Worm (Caenorhabditis elegans) whole organism, L1 larva: ENCODE results near the gene vab-8.

ENCODE experiments used
- ama-1 ChIP-seq: fragments of 150-350 bp; optimal IDR thresholded peaks from 2 replicates; lab custom pipeline; 2014
- blmp-1 ChIP-seq: fragments of 150-350 bp; optimal IDR thresholded peaks from 2 replicates; lab custom pipeline; 2014; ENCODE audit warnings: missing biosample characterization, missing genetic modification characterization
- dpl-1 ChIP-seq, 3 experiments: fragments of 150-350 bp in 2 of 3; sonication (generic microtip) in 1 of 3; optimal IDR thresholded peaks; 2 replicates each; lab custom pipeline; 2014 to 2017; ENCODE audit warnings: missing biosample characterization in 3 of 3, missing genetic modification characterization in 3 of 3, missing genetic modification reagents in 3 of 3
- fkh-10 ChIP-seq: sonication (generic microtip); optimal IDR thresholded peaks from 2 replicates; lab custom pipeline; 2017; ENCODE audit warnings: missing biosample characterization, missing genetic modification reagents, missing genetic modification characterization
- jun-1 ChIP-seq: fragments of 150-350 bp; optimal IDR thresholded peaks from 2 replicates; lab custom pipeline; 2014; ENCODE audit warnings: missing biosample characterization, missing genetic modification reagents, missing genetic modification characterization
- nhr-90 ChIP-seq: sonication (generic microtip); optimal IDR thresholded peaks from 2 replicates; lab custom pipeline; 2016; ENCODE audit warnings: mild to moderate bottlenecking, missing genetic modification characterization, missing compliant biosample characterization; ENCODE audit not compliant: poor library complexity
- skn-1 ChIP-seq: fragments of 150-350 bp; optimal IDR thresholded peaks from 2 replicates; lab custom pipeline; 2014; ENCODE audit warnings: missing biosample characterization, missing genetic modification characterization
- snpc-4 ChIP-seq: fragments of 150-350 bp; optimal IDR thresholded peaks from 2 replicates; lab custom pipeline; 2014; ENCODE audit warnings: missing biosample characterization, missing genetic modification characterization
- sup-37 ChIP-seq: fragments of 200-800 bp; sonication (Bioruptor generic); optimal IDR thresholded peaks from 2 replicates; lab custom pipeline; 2018; ENCODE audit warnings: mild to moderate bottlenecking, missing genetic modification characterization, missing compliant biosample characterization

- no peak for TF ChIP-seq jun-1
- TF ChIP-seq dpl-1 (GFP tag; optimal IDR thresholded peaks at IDR 0.05; lab: Kevin White, UChicago) = no peak
- no peak for TF ChIP-seq fkh-10 (GFP tag; lab: Kevin White, UChicago)
- TF ChIP-seq nhr-90 (tag; lab: Kevin White, UChicago) = no peak
- no peak for TF ChIP-seq ama-1 (lab: Kevin White, UChicago)
- no peak for TF ChIP-seq blmp-1 (tag; lab: Kevin White, UChicago)
- no peak for TF ChIP-seq skn-1 (tag; lab: Kevin White, UChicago)
- no peak for TF ChIP-seq snpc-4
- no peak for TF ChIP-seq sup-37 (GFP tag; lab: Kevin White, UChicago)
Observed at ce11 chrV:12179338-12179737, 33.8 kb upstream of the vab-8 start, which contains the start of gene clec-224.
